Worm (Caenorhabditis elegans): Measurements from ENCODE around the gene nhr-210.

The nhr-210 gene

DNA sequence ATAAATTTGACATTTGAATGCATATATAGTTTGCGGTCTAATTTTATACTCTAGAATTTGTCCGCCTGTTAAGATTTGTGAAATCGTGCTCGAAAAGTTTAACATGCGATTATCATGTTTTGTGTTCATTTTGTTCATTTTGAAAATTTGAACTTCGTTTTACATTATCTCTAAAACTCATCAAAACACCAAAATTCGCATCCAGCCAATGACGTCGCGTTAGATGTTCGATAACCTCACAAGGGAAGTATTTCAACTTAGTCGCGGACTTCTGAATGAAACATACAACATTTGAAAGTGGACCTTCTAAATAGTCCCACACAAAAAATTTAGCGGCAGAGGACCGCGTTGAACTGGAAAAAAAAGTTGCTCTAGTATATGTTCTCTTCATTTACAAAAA, 22.1 kb upstream of the nhr-210 start:
- TF ChIP-seq ref-1 (GFP tag; conservative IDR thresholded peaks at IDR 0.05): no peak

DNA sequence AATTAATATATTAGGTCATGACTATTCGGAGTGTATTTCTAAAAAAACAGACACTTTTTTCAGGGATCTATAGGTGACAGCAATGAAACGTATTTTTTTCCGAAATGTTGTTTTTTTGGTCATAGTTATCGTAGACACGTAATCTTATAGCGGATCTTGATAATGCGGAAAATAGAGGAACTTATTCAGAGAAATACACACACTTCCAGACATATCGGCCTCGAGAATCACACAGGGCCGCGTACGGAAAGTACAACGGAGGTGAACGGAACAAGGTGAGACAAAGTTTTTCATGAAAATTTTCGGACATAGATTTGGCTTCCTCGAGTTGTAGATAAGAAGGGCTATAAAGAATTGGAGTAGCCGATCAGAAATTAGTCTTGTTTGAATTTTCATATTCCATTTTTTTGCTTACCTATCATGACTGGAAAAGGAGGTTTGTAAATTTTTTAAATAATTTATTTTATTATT, 19.7 kb upstream of the nhr-210 start, which contains the start of gene nhr-155:
Gene nhr-155 (plus strand): TSS at position 421 of the 471 bp plus-strand sequence.
- no peak for TF ChIP-seq tab-1 (GFP tag; IDR thresholded peaks at IDR 0.05)
- TF ChIP-seq flt-1 (GFP tag; IDR thresholded peaks at IDR 0.05): no peak
- no peak for TF ChIP-seq med-1 (GFP tag; optimal IDR thresholded peaks at IDR 0.05; ENCODE audit: insufficient read depth)
- no peak for TF ChIP-seq T22C8.4 (GFP tag; IDR thresholded peaks at IDR 0.05)
- TF ChIP-seq cog-1 (tag; optimal IDR thresholded peaks at IDR 0.05): no peak
- TF ChIP-seq ztf-23 (GFP tag; IDR thresholded peaks at IDR 0.05): no peak

DNA sequence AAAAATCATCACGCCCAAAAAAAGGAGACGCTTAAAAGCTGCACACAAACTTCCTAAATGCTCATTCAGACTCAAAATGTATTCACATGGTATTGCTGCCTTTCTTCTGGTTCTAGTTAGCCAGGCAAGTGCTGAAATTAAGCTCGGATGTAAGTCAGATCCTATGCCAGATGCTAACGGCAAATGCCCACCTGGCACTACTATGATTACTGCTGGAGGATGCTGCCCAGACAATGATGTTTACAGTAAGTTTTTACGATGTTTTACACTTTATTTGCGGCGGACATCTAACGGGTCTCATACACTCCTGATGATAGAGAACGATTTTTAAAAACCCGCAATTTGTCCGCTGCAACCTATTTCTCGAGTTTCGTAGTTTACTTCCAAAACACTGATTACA, 17.2 kb upstream of the nhr-210 start, which contains the start of gene C14C6.5:
Gene C14C6.5 (plus strand): TSS at position 58 of the 400 bp plus-strand sequence.
- no peak for TF ChIP-seq cog-1 (tag; optimal IDR thresholded peaks at IDR 0.05)
- TF ChIP-seq ref-1 (GFP tag; conservative IDR thresholded peaks at IDR 0.05): no peak
- TF ChIP-seq klf-2 (GFP tag; conservative IDR thresholded peaks at IDR 0.05): no peak
- TF ChIP-seq T22C8.4 (GFP tag; IDR thresholded peaks at IDR 0.05): no peak
- no peak for TF ChIP-seq med-1 (GFP tag; optimal IDR thresholded peaks at IDR 0.05; ENCODE audit: insufficient read depth)
- no peak for TF ChIP-seq flt-1 (GFP tag; IDR thresholded peaks at IDR 0.05)
- no peak for TF ChIP-seq tab-1 (GFP tag; IDR thresholded peaks at IDR 0.05)
- TF ChIP-seq ztf-23 (GFP tag; IDR thresholded peaks at IDR 0.05): no peak
- no peak for TF ChIP-seq ztf-29 (GFP tag; IDR thresholded peaks at IDR 0.05)

DNA sequence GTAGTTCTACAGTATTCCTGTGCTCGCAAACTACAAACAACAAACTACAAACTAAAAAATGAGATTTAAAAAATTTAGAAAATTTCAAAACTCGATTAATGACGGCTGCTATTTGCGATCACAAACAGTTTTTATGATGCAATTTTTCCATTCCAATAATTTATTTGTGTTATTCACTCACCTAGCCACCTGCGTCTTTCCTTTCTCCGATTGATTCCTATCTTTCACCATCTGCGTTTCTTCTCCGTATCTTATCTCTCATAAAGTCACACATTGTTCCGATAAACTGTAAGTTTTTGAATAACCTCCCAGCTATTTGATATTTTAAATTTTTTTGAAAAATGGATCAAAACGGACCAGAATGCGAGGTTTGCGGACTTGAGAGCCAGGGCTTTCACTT, 14.8 kb upstream of the nhr-210 start, which contains the start of gene nhr-132:
Gene nhr-132 (plus strand): TSS at position 271 of the 400 bp plus-strand sequence.
- TF ChIP-seq klf-2 (GFP tag; conservative IDR thresholded peaks at IDR 0.05) (no peak), ref-1 (GFP tag; conservative IDR thresholded peaks at IDR 0.05) (no peak), T22C8.4 (GFP tag; IDR thresholded peaks at IDR 0.05) (no peak), med-1 (GFP tag; optimal IDR thresholded peaks at IDR 0.05; ENCODE audit: insufficient read depth) (no peak), ztf-23 (GFP tag; IDR thresholded peaks at IDR 0.05) (no peak), ztf-29 (GFP tag; IDR thresholded peaks at IDR 0.05) (no peak), cog-1 (tag; optimal IDR thresholded peaks at IDR 0.05) (no peak), flt-1 (GFP tag; IDR thresholded peaks at IDR 0.05) (no peak)

- TF ChIP-seq ztf-29 (GFP tag; IDR thresholded peaks at IDR 0.05) (0 out of 2 replicates have a peak, but pooled peaks have one; percentile 10), cog-1 (tag; optimal IDR thresholded peaks at IDR 0.05) (peak; percentile 47), ztf-23 (GFP tag; IDR thresholded peaks at IDR 0.05) (no peak)
Measured at ce11 chrV:532046-532445, 12.7 kb upstream of the nhr-210 start, which contains the start of gene nhr-58. Gene nhr-58 (plus strand): TSS chrV:532259.

- TF ChIP-seq T22C8.4 (GFP tag; IDR thresholded peaks at IDR 0.05) (no peak), cog-1 (tag; optimal IDR thresholded peaks at IDR 0.05) (no peak), tab-1 (GFP tag; IDR thresholded peaks at IDR 0.05) (no peak), ztf-29 (GFP tag; IDR thresholded peaks at IDR 0.05) (no peak), med-1 (GFP tag; optimal IDR thresholded peaks at IDR 0.05; ENCODE audit: insufficient read depth) (no peak)
Measured at ce11 chrV:527602-528001, 8.3 kb upstream of the nhr-210 start, which contains the start of gene srw-108. Gene srw-108 (plus strand): TSS chrV:527902.

DNA sequence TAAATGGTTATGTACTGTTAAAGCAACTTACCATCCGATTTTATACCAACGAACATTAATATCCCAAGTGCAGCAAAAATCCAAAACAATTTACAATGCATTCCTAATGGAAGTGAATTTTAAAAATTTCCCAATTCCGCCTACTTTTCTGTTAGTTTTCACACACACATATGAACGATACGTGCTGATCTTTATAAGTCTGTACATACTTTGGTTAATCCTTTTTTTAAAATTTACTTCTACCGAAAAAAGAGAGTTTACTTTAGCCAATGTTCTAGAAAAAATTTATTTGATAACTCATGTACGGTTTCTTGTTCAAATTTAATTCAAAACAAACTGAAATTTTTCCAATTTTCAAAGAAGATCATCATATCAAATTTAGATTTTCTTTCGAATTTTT, 5.7 kb upstream of the nhr-210 start, which contains the start of gene R11G11.16:
Gene R11G11.16 (minus strand): TSS at position 101 of the 400 bp plus-strand sequence.
- TF ChIP-seq ztf-23 (GFP tag; IDR thresholded peaks at IDR 0.05): no peak

ce11 chrV:524058-524457, 4.7 kb upstream of the nhr-210 start, which contains the start of gene lipl-3:
Gene lipl-3 (minus strand): TSS chrV:524218.
- TF ChIP-seq klf-2 (GFP tag; conservative IDR thresholded peaks at IDR 0.05) (no peak), med-1 (GFP tag; optimal IDR thresholded peaks at IDR 0.05; ENCODE audit: insufficient read depth) (no peak), flt-1 (GFP tag; IDR thresholded peaks at IDR 0.05) (no peak)

- TF ChIP-seq ref-1 (GFP tag; conservative IDR thresholded peaks at IDR 0.05): no peak
- no peak for TF ChIP-seq cog-1 (tag; optimal IDR thresholded peaks at IDR 0.05)
Measured at ce11 chrV:521517-521916, 2.2 kb upstream of the nhr-210 start, which contains the start of gene srw-107. Gene srw-107 (minus strand): TSS chrV:521617.

DNA sequence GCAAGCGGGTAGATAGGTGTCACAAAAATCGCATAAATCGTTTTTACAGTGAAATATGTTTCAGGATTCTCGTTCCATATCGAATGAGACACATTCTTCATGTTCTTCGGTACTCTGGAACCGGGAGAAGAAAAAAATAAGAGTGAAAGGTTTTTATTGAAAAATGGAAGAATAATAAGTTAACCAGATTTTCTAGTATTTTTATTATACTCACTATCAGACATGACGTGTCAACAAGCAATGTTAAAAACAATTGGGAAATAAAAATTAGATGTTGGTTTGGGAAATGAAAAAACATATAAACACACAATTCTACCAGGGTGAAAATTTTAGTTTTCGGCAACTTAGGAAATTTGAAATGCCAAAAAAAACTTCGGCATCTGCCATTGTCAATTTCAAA, 6.9 kb downstream of the nhr-210 start, which contains the start of gene srh-37:
Gene srh-37 (minus strand): TSS at position 101 of the 400 bp plus-strand sequence.
- TF ChIP-seq ztf-23 (GFP tag; IDR thresholded peaks at IDR 0.05) (no peak), flt-1 (GFP tag; IDR thresholded peaks at IDR 0.05) (no peak), T22C8.4 (GFP tag; IDR thresholded peaks at IDR 0.05) (no peak), tab-1 (GFP tag; IDR thresholded peaks at IDR 0.05) (no peak), cog-1 (tag; optimal IDR thresholded peaks at IDR 0.05) (no peak), med-1 (GFP tag; optimal IDR thresholded peaks at IDR 0.05; ENCODE audit: insufficient read depth) (no peak), klf-2 (GFP tag; conservative IDR thresholded peaks at IDR 0.05) (no peak), ref-1 (GFP tag; conservative IDR thresholded peaks at IDR 0.05) (no peak), ztf-29 (GFP tag; IDR thresholded peaks at IDR 0.05) (no peak)

ce11 chrV:505191-505590, 14.2 kb downstream of the nhr-210 start, which contains the start of gene srlf-19:
Gene srlf-19 (plus strand): TSS chrV:505491.
- TF ChIP-seq cog-1 (tag; optimal IDR thresholded peaks at IDR 0.05) (no peak), T22C8.4 (GFP tag; IDR thresholded peaks at IDR 0.05) (no peak), med-1 (GFP tag; optimal IDR thresholded peaks at IDR 0.05; ENCODE audit: insufficient read depth) (no peak)
